Worm (Caenorhabditis elegans) whole organism, late embryonic: ENCODE results near the gene rike-1.

ENCODE experiments used
- ama-1 ChIP-seq: fragments of 150-350 bp; optimal IDR thresholded peaks from 2 replicates; lab custom pipeline; 2014
- ceh-22 ChIP-seq: sonication (generic microtip); optimal IDR thresholded peaks from 2 replicates; lab custom pipeline; 2017; ENCODE audit warnings: missing biosample characterization, missing genetic modification characterization
- ceh-30 ChIP-seq: fragments of 150-350 bp; optimal IDR thresholded peaks from 2 replicates; lab custom pipeline; 2014; ENCODE audit warnings: missing biosample characterization, missing genetic modification characterization
- elt-2 ChIP-seq: sonication (generic microtip); optimal IDR thresholded peaks from 2 replicates; lab custom pipeline; 2016; ENCODE audit warnings: missing genetic modification reagents, missing genetic modification characterization, missing compliant biosample characterization
- fkh-10 ChIP-seq: fragments of 150-350 bp; optimal IDR thresholded peaks from 2 replicates; lab custom pipeline; 2014; ENCODE audit warnings: missing biosample characterization, missing genetic modification reagents, missing genetic modification characterization
- hlh-13 ChIP-seq: fragments of 200-800 bp; sonication (Bioruptor generic); optimal IDR thresholded peaks from 2 replicates; lab custom pipeline; 2018; ENCODE audit warnings: mild to moderate bottlenecking, missing genetic modification characterization, missing compliant biosample characterization
- mec-3 ChIP-seq: sonication (generic microtip); optimal IDR thresholded peaks from 2 replicates; lab custom pipeline; 2016; ENCODE audit warnings: borderline replicate concordance, missing genetic modification characterization, missing compliant biosample characterization
- nhr-11 ChIP-seq: fragments of 150-350 bp; optimal IDR thresholded peaks from 2 replicates; lab custom pipeline; 2014; ENCODE audit warnings: missing biosample characterization, missing genetic modification characterization
- nhr-232 ChIP-seq: sonication (generic microtip); optimal IDR thresholded peaks from 2 replicates; lab custom pipeline; 2016; ENCODE audit warnings: missing genetic modification characterization, missing compliant biosample characterization
- pqm-1 ChIP-seq: sonication (generic microtip); optimal IDR thresholded peaks from 2 replicates; lab custom pipeline; 2016; ENCODE audit warnings: missing genetic modification characterization, missing compliant biosample characterization
- sox-2 ChIP-seq: fragments of 200-800 bp; sonication (Bioruptor generic); IDR thresholded peaks from 2 replicates; pipeline ENCODE4 v1.3.6; 2022; ENCODE audit warnings: missing genetic modification reagents, missing genetic modification characterization, missing compliant biosample characterization
- syd-9 ChIP-seq: sonication (generic microtip); optimal IDR thresholded peaks from 2 replicates; lab custom pipeline; 2016; ENCODE audit warnings: mild to moderate bottlenecking, missing genetic modification characterization, moderate library complexity, missing compliant biosample characterization

- TF ChIP-seq nhr-232 (tag; lab: Kevin White, UChicago) (no peak), fkh-10 (GFP tag; lab: Kevin White, UChicago) (no peak), ama-1 (lab: Kevin White, UChicago) (no peak), pqm-1 (tag; lab: Kevin White, UChicago) (no peak), nhr-11 (tag; lab: Kevin White, UChicago) (no peak), mec-3 (tag; lab: Kevin White, UChicago) (no peak), hlh-13 (GFP tag; lab: Kevin White, UChicago) (no peak), ceh-22 (no peak), ceh-30 (no peak), elt-2 (tag; lab: Kevin White, UChicago) (no peak), syd-9 (tag; lab: Kevin White, UChicago) (no peak), sox-2 (no peak)
Measured at ce11 chrV:14508005-14508521, 37.6 kb downstream of the rike-1 start, which contains the start of gene R02D5.1.
